Worm (Caenorhabditis elegans) whole organism, L4 larva: ENCODE measurements around the gene lury-1.

Experiments used
- D1046.2 ChIP-seq: fragments of 200-800 bp; sonication (Bioruptor generic); IDR thresholded peaks from 2 replicates; pipeline ENCODE4 v1.3.6; 2022; ENCODE audit warnings: missing genetic modification characterization, missing compliant biosample characterization
- F10B5.3 ChIP-seq: sonication (generic microtip); optimal IDR thresholded peaks from 2 replicates; lab custom pipeline; 2016; ENCODE audit warnings: mild to moderate bottlenecking, missing genetic modification characterization, missing compliant biosample characterization
- F26F4.8 ChIP-seq: fragments of 200-800 bp; sonication (Bioruptor generic); conservative IDR thresholded peaks from 2 replicates; pipeline ENCODE4 v1.3.6; 2022; ENCODE audit warnings: missing genetic modification characterization, missing compliant biosample characterization
- R02D3.7 ChIP-seq: fragments of 150-350 bp; sonication (generic microtip); optimal IDR thresholded peaks from 3 replicates; lab custom pipeline; 2014; ENCODE audit warnings: missing biosample characterization, missing genetic modification characterization
- Y105C5A.15 ChIP-seq: fragments of 200-800 bp; sonication (Bioruptor generic); IDR thresholded peaks from 2 replicates; pipeline ENCODE4 v1.3.6; 2022; ENCODE audit warnings: missing genetic modification characterization, missing compliant biosample characterization
- Y5F2A.4 ChIP-seq: fragments of 200-800 bp; sonication (Bioruptor generic); optimal IDR thresholded peaks from 2 replicates; lab custom pipeline; 2018; ENCODE audit warnings: mild to moderate bottlenecking, missing genetic modification characterization, missing compliant biosample characterization
- Y75B8A.6 ChIP-seq: fragments of 200-800 bp; sonication (Bioruptor generic); IDR thresholded peaks from 2 replicates; pipeline ENCODE4 v1.3.6; 2022; ENCODE audit warnings: missing genetic modification reagents, missing genetic modification characterization, missing compliant biosample characterization
- ZK546.5 ChIP-seq, 2 experiments: sonication (generic microtip); optimal IDR thresholded peaks; 2 replicates each; lab custom pipeline; 2017; ENCODE audit warnings: missing biosample characterization in 2 of 2, missing genetic modification characterization in 2 of 2
- aha-1 ChIP-seq: fragments of 150-350 bp; peaks from one replicate; lab custom pipeline; 2014; ENCODE audit warnings: missing biosample characterization, missing genetic modification characterization
- attf-4 ChIP-seq: sonication (generic microtip); optimal IDR thresholded peaks from 3 replicates; lab custom pipeline; 2017; ENCODE audit warnings: missing biosample characterization, missing genetic modification characterization
- ceh-28 ChIP-seq: fragments of 150-350 bp; optimal IDR thresholded peaks from 2 replicates; lab custom pipeline; 2014; ENCODE audit warnings: missing biosample characterization, missing genetic modification reagents, missing genetic modification characterization
- ceh-32 ChIP-seq: sonication (generic microtip); optimal IDR thresholded peaks from 2 replicates; lab custom pipeline; 2016; ENCODE audit warnings: mild to moderate bottlenecking, missing genetic modification characterization, missing compliant biosample characterization; ENCODE audit not compliant: poor library complexity
- ces-1 ChIP-seq: fragments of 150-350 bp; sonication (generic microtip); optimal IDR thresholded peaks from 4 replicates; lab custom pipeline; 2014; ENCODE audit warnings: missing biosample characterization, missing genetic modification reagents, missing genetic modification characterization
- daf-8 ChIP-seq: fragments of 200-800 bp; sonication (Bioruptor generic); IDR thresholded peaks from 2 replicates; pipeline ENCODE4 v1.3.6; 2022; ENCODE audit warnings: missing genetic modification characterization, missing compliant biosample characterization
- dpl-1 ChIP-seq: fragments of 150-350 bp; optimal IDR thresholded peaks from 2 replicates; lab custom pipeline; 2014; ENCODE audit warnings: missing biosample characterization, missing genetic modification reagents, missing genetic modification characterization
- egl-43 ChIP-seq: fragments of 200-800 bp; sonication (Bioruptor generic); IDR thresholded peaks from 2 replicates; pipeline ENCODE4 v1.3.6; 2022; ENCODE audit warnings: missing genetic modification reagents, missing genetic modification characterization, missing compliant biosample characterization
- fos-1 ChIP-seq: fragments of 150-350 bp; optimal IDR thresholded peaks from 2 replicates; lab custom pipeline; 2014; ENCODE audit warnings: missing biosample characterization, missing genetic modification characterization
- lin-15B ChIP-seq: fragments of 150-350 bp; sonication (generic microtip); optimal IDR thresholded peaks from 3 replicates; lab custom pipeline; 2014; ENCODE audit warnings: missing biosample characterization, missing genetic modification characterization
- madf-9 ChIP-seq: fragments of 200-800 bp; sonication (Bioruptor generic); conservative IDR thresholded peaks from 2 replicates; pipeline ENCODE4 v1.3.6; 2022; ENCODE audit warnings: missing genetic modification reagents, missing genetic modification characterization, missing compliant biosample characterization
- mxl-2 ChIP-seq: fragments of 200-800 bp; sonication (Bioruptor generic); conservative IDR thresholded peaks from 2 replicates; pipeline ENCODE4 v1.3.6; 2022; ENCODE audit warnings: missing genetic modification reagents, missing genetic modification characterization, missing compliant biosample characterization
- nhr-102 ChIP-seq: sonication (generic microtip); optimal IDR thresholded peaks from 2 replicates; lab custom pipeline; 2016; ENCODE audit warnings: mild to moderate bottlenecking, missing genetic modification characterization, moderate library complexity, missing compliant biosample characterization
- nhr-25 ChIP-seq: sonication (generic microtip); optimal IDR thresholded peaks from 2 replicates; lab custom pipeline; 2017; ENCODE audit warnings: missing genetic modification characterization, mild to moderate bottlenecking, missing compliant biosample characterization, antibody characterized with exemption, moderate library complexity, borderline replicate concordance; ENCODE audit not compliant: insufficient read depth
- pha-4 ChIP-seq, 2 experiments: fragments of 150-350 bp in 1 of 2; fragments of 200-800 bp in 1 of 2; sonication (Bioruptor generic) in 1 of 2; IDR thresholded peaks in 1 of 2; optimal IDR thresholded peaks in 1 of 2; 2 replicates each; pipeline versions ENCODE4 v1.3.6 to Lab custom; 2014 to 2022; ENCODE audit warnings: missing genetic modification characterization in 2 of 2, missing genetic modification reagents in 2 of 2, missing biosample characterization in 1 of 2, missing compliant biosample characterization in 1 of 2
- php-3 ChIP-seq: fragments of 200-800 bp; sonication (Bioruptor generic); IDR thresholded peaks from 2 replicates; pipeline ENCODE4 v1.3.6; 2022; ENCODE audit warnings: missing genetic modification reagents, missing genetic modification characterization, missing compliant biosample characterization
- rbr-2 ChIP-seq: sonication (generic microtip); optimal IDR thresholded peaks from 2 replicates; lab custom pipeline; 2016; ENCODE audit warnings: missing genotype, missing genetic modification characterization, missing compliant biosample characterization
- sdz-12 ChIP-seq: fragments of 200-800 bp; sonication (Bioruptor generic); optimal IDR thresholded peaks from 2 replicates; lab custom pipeline; 2018; ENCODE audit warnings: mild to moderate bottlenecking, missing genetic modification characterization, missing compliant biosample characterization
- set-16 ChIP-seq: fragments of 200-800 bp; sonication (Bioruptor generic); IDR thresholded peaks from 2 replicates; pipeline ENCODE4 v1.3.6; 2022; ENCODE audit warnings: missing genetic modification reagents, missing genetic modification characterization, missing compliant biosample characterization
- snpc-4 ChIP-seq: fragments of 150-350 bp; optimal IDR thresholded peaks from 2 replicates; lab custom pipeline; 2014; ENCODE audit warnings: missing biosample characterization, missing genetic modification characterization
- spr-1 ChIP-seq: sonication (generic microtip); optimal IDR thresholded peaks from 2 replicates; lab custom pipeline; 2016; ENCODE audit warnings: mild to moderate bottlenecking, missing genetic modification characterization, missing compliant biosample characterization
- tag-97 ChIP-seq: fragments of 200-800 bp; sonication (Bioruptor generic); IDR thresholded peaks from 2 replicates; pipeline ENCODE4 v1.3.6; 2022; ENCODE audit warnings: missing genetic modification characterization, missing compliant biosample characterization
- unc-39 ChIP-seq: sonication (generic microtip); optimal IDR thresholded peaks from 2 replicates; lab custom pipeline; 2017; ENCODE audit warnings: missing biosample characterization, missing genetic modification characterization
- unc-62 ChIP-seq, 3 experiments: fragments of 150-350 bp in 1 of 3; sonication (generic microtip); optimal IDR thresholded peaks in 2 of 3; peaks in 1 of 3; 1 replicate in 1 of 3; 2 replicates in 2 of 3; lab custom pipeline; 2014 to 2017; ENCODE audit warnings: missing biosample characterization in 3 of 3, missing genetic modification characterization in 3 of 3, missing genetic modification reagents in 3 of 3, missing genotype in 1 of 3
- zfp-2 ChIP-seq: sonication (generic microtip); optimal IDR thresholded peaks from 2 replicates; lab custom pipeline; 2016; ENCODE audit warnings: mild to moderate bottlenecking, missing genetic modification characterization, missing compliant biosample characterization

Gene lury-1

ce11 chrIII:12195991-12196390, 9.8 kb downstream of the lury-1 start:
- TF ChIP-seq unc-62 (GFP tag; optimal IDR thresholded peaks at IDR 0.05 in 1 of 2; lab: Kevin White, UChicago) (peak in 1 of 2 experiments; percentile 84), unc-62 (tag; optimal IDR thresholded peaks at IDR 0.05; lab: Kevin White, UChicago) (no peak), fos-1 (no peak)

ce11 chrIII:12198135-12198534, 11.9 kb downstream of the lury-1 start:
- TF ChIP-seq nhr-102 (tag; lab: Kevin White, UChicago) (no peak), ceh-32 (no peak), Y75B8A.6 (GFP tag; lab: Robert Waterston, UW) (no peak), Y105C5A.15 (no peak), unc-39 (tag; lab: Kevin White, UChicago) (no peak), madf-9 (no peak), snpc-4 (tag; lab: Kevin White, UChicago) (no peak), ces-1 (GFP tag; lab: Kevin White, UChicago) (no peak)

- TF ChIP-seq set-16 (GFP tag; lab: Robert Waterston, UW) (no peak), aha-1 (tag; lab: Kevin White, UChicago) (peak; percentile 71)
- TF ChIP-seq, all 104 proteins: peak for 1
These were observed 16.2 kb downstream of the lury-1 start, which contains the start of gene osm-12 for ce11 chrIII:12202437-12202836. TSS of gene osm-12 (minus strand) at chrIII:12202537.

DNA sequence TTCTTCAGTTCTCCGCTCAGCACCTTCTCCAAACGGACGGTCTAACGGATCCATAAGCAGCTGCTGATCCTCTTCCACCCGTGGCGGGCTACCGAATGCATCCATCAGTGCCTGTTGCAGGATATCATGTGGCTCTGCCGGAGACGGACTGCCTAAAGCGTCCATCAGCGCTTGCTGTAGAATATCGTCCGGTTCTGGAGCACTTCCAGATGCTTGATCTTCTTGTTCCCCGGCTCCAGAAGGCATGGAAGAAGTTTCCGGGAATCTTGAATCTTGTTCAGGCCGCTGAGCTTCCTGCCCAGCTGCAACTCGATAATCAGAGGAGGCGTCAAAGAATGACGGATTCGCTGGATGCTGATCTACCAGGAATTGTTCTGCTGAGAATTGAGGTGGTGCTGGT, 19.1 kb downstream of the lury-1 start:
- TF ChIP-seq set-16 (GFP tag; lab: Robert Waterston, UW) = peak; percentile 59
- 0 out of 2 replicates have a peak, but pooled peaks have one; percentile 49 for TF ChIP-seq D1046.2
- TF ChIP-seq Y5F2A.4 (GFP tag; lab: Kevin White, UChicago) = no peak

- TF ChIP-seq F10B5.3 (tag; lab: Kevin White, UChicago) (no peak), set-16 (GFP tag; lab: Robert Waterston, UW) (peak; percentile 71), F26F4.8 (GFP tag; lab: Robert Waterston, UW) (no peak), rbr-2 (tag; lab: Kevin White, UChicago) (no peak), mxl-2 (GFP tag; lab: Robert Waterston, UW) (no peak), attf-4 (tag; lab: Kevin White, UChicago) (no peak), zfp-2 (tag; lab: Kevin White, UChicago) (no peak), unc-62 (GFP tag; optimal IDR thresholded peaks at IDR 0.05 in 1 of 2; lab: Kevin White, UChicago) (peak in 1 of 2 experiments; percentile 55), unc-62 (tag; optimal IDR thresholded peaks at IDR 0.05; lab: Kevin White, UChicago) (no peak), nhr-25 (tag; lab: Kevin White, UChicago) (no peak), aha-1 (tag; lab: Kevin White, UChicago) (peak; percentile 71)
These were observed 21.4 kb downstream of the lury-1 start for ce11 chrIII:12207574-12207973.

ce11 chrIII:12215596-12215995, 29.4 kb downstream of the lury-1 start, which contains the start of gene Y75B8A.13:
TSS of gene Y75B8A.13 (minus strand) at chrIII:12215696.
- TF ChIP-seq pha-4 (GFP tag; IDR thresholded peaks at IDR 0.05; lab: Robert Waterston, UW) = no peak
- no peak for TF ChIP-seq pha-4 (tag; optimal IDR thresholded peaks at IDR 0.05; lab: Kevin White, UChicago)
- no peak for TF ChIP-seq ceh-28 (tag; lab: Kevin White, UChicago)
- TF ChIP-seq dpl-1 (GFP tag; lab: Kevin White, UChicago) = no peak
- no peak for TF ChIP-seq R02D3.7 (tag; lab: Kevin White, UChicago)
- no peak for TF ChIP-seq sdz-12 (GFP tag; lab: Kevin White, UChicago)
- TF ChIP-seq ZK546.5 (tag; optimal IDR thresholded peaks at IDR 0.05; lab: Kevin White, UChicago) = no peak
- no peak for TF ChIP-seq egl-43
- no peak for TF ChIP-seq php-3 (GFP tag; lab: Robert Waterston, UW)
- TF ChIP-seq aha-1 (tag; lab: Kevin White, UChicago) = no peak
- TF ChIP-seq ces-1 (GFP tag; lab: Kevin White, UChicago) = no peak
- TF ChIP-seq tag-97 (GFP tag; lab: Robert Waterston, UW) = no peak
- TF ChIP-seq daf-8 (GFP tag; lab: Robert Waterston, UW) = no peak
- no peak for TF ChIP-seq lin-15B (tag; lab: Kevin White, UChicago)
- TF ChIP-seq spr-1 (tag; lab: Kevin White, UChicago) = no peak
